Fruit fly (Drosophila melanogaster) whole organism, pupa: Measurements from ENCODE around the gene Cby.
A peak's percentile ranks its signal among the peaks of the same experiment; 100 is the strongest.

Experiments
- CG9948 ChIP-seq: fragments of 200-800 bp; sonication (Bioruptor generic); optimal IDR thresholded peaks from 2 replicates; lab custom pipeline; 2018; ENCODE audit warnings: missing biosample characterization, mild to moderate bottlenecking, missing genetic modification characterization, moderate library complexity
- Pif1A ChIP-seq: fragments of 200-800 bp; sonication (Bioruptor generic); optimal IDR thresholded peaks from 3 replicates; lab custom pipeline; 2016; ENCODE audit warnings: missing biosample characterization, missing genetic modification characterization
- Snoo ChIP-seq: fragments of 200-800 bp; sonication (Bioruptor generic); optimal IDR thresholded peaks from 3 replicates; lab custom pipeline; 2017; ENCODE audit warnings: missing biosample characterization, mild to moderate bottlenecking, missing genetic modification characterization, inconsistent platforms
- fd96Ca ChIP-seq: fragments of 200-800 bp; sonication (Bioruptor generic); IDR thresholded peaks from 3 replicates; pipeline ENCODE4 v1.3.6; 2022; ENCODE audit warnings: missing biosample characterization, missing genetic modification characterization

dm6 chr3R:21829487-21829957 lies 38.3 kb upstream of the Cby start:
- peak; percentile 35 for TF ChIP-seq CG9948 (tag; lab: Kevin White, UChicago)
- peak; percentile 49 for TF ChIP-seq Pif1A (GFP tag; lab: Kevin White, UChicago)
- no peak for TF ChIP-seq Snoo
- peak; percentile 66; the same call in 1 of the 3 replicates for TF ChIP-seq fd96Ca (GFP tag; lab: Robert Waterston, UW)
